In genomic region chr2L:17470630-17471029, dm6 we compare ENCODE assay signal across 1 fruit fly cellular context.
A peak's percentile ranks its signal among the peaks of the same experiment; 100 is the strongest.
TF ChIP-seq lines count a peak whose summit lies in the region.

No protein-coding gene starts in this region.

TF ChIP-seq in whole organism, embryonic, 481 proteins besides CTCF, POLR2A, EP300 and RAD21 (continued from another document and continues in another):
- TF ChIP-seq sd (tag; optimal IDR thresholded peaks at IDR 0.05; lab: Kevin White, UChicago) (peak; percentile 59), zf30C (GFP tag; optimal IDR thresholded peaks at IDR 0.05; lab: Kevin White, UChicago) (no peak), jigr1 (GFP tag; IDR thresholded peaks at IDR 0.05; lab: Robert Waterston, UW) (no peak), ash1 (GFP tag; optimal IDR thresholded peaks at IDR 0.05; lab: Kevin White, UChicago) (peak; percentile 52), ssp (GFP tag; IDR thresholded peaks at IDR 0.05; lab: Robert Waterston, UW) (no peak), en (GFP tag; optimal IDR thresholded peaks at IDR 0.05; lab: Kevin White, UChicago) (no peak), CG2120 (GFP tag; optimal IDR thresholded peaks at IDR 0.05; lab: Kevin White, UChicago) (peak; percentile 83), sc (optimal IDR thresholded peaks at IDR 0.05; lab: Kevin White, UChicago) (no peak), sc (GFP tag; optimal IDR thresholded peaks at IDR 0.05; lab: Kevin White, UChicago) (no peak), MBD-R2 (GFP tag; IDR thresholded peaks at IDR 0.05; lab: Robert Waterston, UW) (no peak), CG32767 (GFP tag; IDR thresholded peaks at IDR 0.05; lab: Robert Waterston, UW) (no peak), trh (GFP tag; optimal IDR thresholded peaks at IDR 0.05; lab: Kevin White, UChicago) (no peak), CG12104 (GFP tag; optimal IDR thresholded peaks at IDR 0.05; lab: Kevin White, UChicago) (peak; percentile 33), CG10543 (GFP tag; optimal IDR thresholded peaks at IDR 0.05; lab: Kevin White, UChicago) (peak; percentile 69), bab2 (GFP tag; optimal IDR thresholded peaks at IDR 0.05; lab: Kevin White, UChicago) (peak; percentile 52), CG1233 (GFP tag; optimal IDR thresholded peaks at IDR 0.05; lab: Kevin White, UChicago) (peak; percentile 64), btn (GFP tag; optimal IDR thresholded peaks at IDR 0.05; lab: Kevin White, UChicago) (no peak), bsh (GFP tag; optimal IDR thresholded peaks at IDR 0.05; lab: Kevin White, UChicago) (no peak), bcd (GFP tag; optimal IDR thresholded peaks at IDR 0.05; lab: Kevin White, UChicago) (peak; percentile 55), lov (optimal IDR thresholded peaks at IDR 0.05; lab: Kevin White, UChicago) (no peak), lov (GFP tag; IDR thresholded peaks at IDR 0.05; lab: Robert Waterston, UW) (no peak), row (GFP tag; IDR thresholded peaks at IDR 0.05; lab: Robert Waterston, UW) (no peak), Lhr (GFP tag; optimal IDR thresholded peaks at IDR 0.05; lab: Kevin White, UChicago) (no peak), CG1792 (GFP tag; optimal IDR thresholded peaks at IDR 0.05; lab: Kevin White, UChicago) (peak; percentile 22), unc-4 (GFP tag; IDR thresholded peaks at IDR 0.05; lab: Robert Waterston, UW; ENCODE audit: partially characterized antibody) (no peak), dm (GFP tag; optimal IDR thresholded peaks at IDR 0.05; lab: Kevin White, UChicago) (no peak), CG34422 (GFP tag; IDR thresholded peaks at IDR 0.05; lab: Robert Waterston, UW) (peak; percentile 42; the same call in 1 of the 3 replicates), Nf-YC (tag; optimal IDR thresholded peaks at IDR 0.05; lab: Kevin White, UChicago) (no peak), Blimp-1 (GFP tag; optimal IDR thresholded peaks at IDR 0.05; lab: Kevin White, UChicago) (no peak), pnt (GFP tag; optimal IDR thresholded peaks at IDR 0.05; lab: Kevin White, UChicago) (peak; percentile 6), CG8765 (GFP tag; IDR thresholded peaks at IDR 0.05; lab: Robert Waterston, UW) (no peak), ci (GFP tag; IDR thresholded peaks at IDR 0.05; lab: Robert Waterston, UW) (no peak), trem (tag; optimal IDR thresholded peaks at IDR 0.05; lab: Kevin White, UChicago) (no peak), peb (GFP tag; IDR thresholded peaks at IDR 0.05; lab: Robert Waterston, UW) (no peak), exex (tag; optimal IDR thresholded peaks at IDR 0.05; lab: Kevin White, UChicago) (peak; percentile 33), lilli (GFP tag; optimal IDR thresholded peaks at IDR 0.05; lab: Kevin White, UChicago) (peak; percentile 8), Side (GFP tag; optimal IDR thresholded peaks at IDR 0.05; lab: Kevin White, UChicago) (peak; percentile 15), Asciz (GFP tag; optimal IDR thresholded peaks at IDR 0.05; lab: Kevin White, UChicago) (no peak), CG6765 (GFP tag; optimal IDR thresholded peaks at IDR 0.05; lab: Kevin White, UChicago) (peak; percentile 77), seq (GFP tag; IDR thresholded peaks at IDR 0.05; lab: Robert Waterston, UW) (peak; percentile 35; the same call in 1 of the 2 replicates), CG17829 (tag; optimal IDR thresholded peaks at IDR 0.05; lab: Kevin White, UChicago) (no peak), bbx (GFP tag; IDR thresholded peaks at IDR 0.05; lab: Robert Waterston, UW; ENCODE audit: partially characterized antibody) (no peak), NFAT (GFP tag; IDR thresholded peaks at IDR 0.05; lab: Robert Waterston, UW) (no peak), tup (GFP tag; optimal IDR thresholded peaks at IDR 0.05; lab: Kevin White, UChicago) (peak; percentile 14), CG1602 (GFP tag; optimal IDR thresholded peaks at IDR 0.05; lab: Kevin White, UChicago) (no peak), Bgb (GFP tag; IDR thresholded peaks at IDR 0.05; lab: Robert Waterston, UW; ENCODE audit: partially characterized antibody) (no peak), ken (GFP tag; IDR thresholded peaks at IDR 0.05; lab: Robert Waterston, UW) (no peak), mam (GFP tag; optimal IDR thresholded peaks at IDR 0.05; lab: Kevin White, UChicago) (peak; percentile 49), CG8281 (tag; optimal IDR thresholded peaks at IDR 0.05; lab: Kevin White, UChicago) (no peak), CkIIα-i1 (GFP tag; IDR thresholded peaks at IDR 0.05; lab: Robert Waterston, UW) (no peak), CG16815 (GFP tag; optimal IDR thresholded peaks at IDR 0.05; lab: Kevin White, UChicago) (no peak), dimm (GFP tag; IDR thresholded peaks at IDR 0.05; lab: Robert Waterston, UW) (no peak), vnd (GFP tag; IDR thresholded peaks at IDR 0.05; lab: Robert Waterston, UW; ENCODE audit: partially characterized antibody) (no peak), nau (GFP tag; optimal IDR thresholded peaks at IDR 0.05; lab: Kevin White, UChicago) (peak; percentile 26), Hmr (GFP tag; optimal IDR thresholded peaks at IDR 0.05; lab: Kevin White, UChicago) (peak; percentile 90), tx (GFP tag; optimal IDR thresholded peaks at IDR 0.05; lab: Kevin White, UChicago) (no peak), CG13296 (GFP tag; optimal IDR thresholded peaks at IDR 0.05; lab: Kevin White, UChicago) (peak; percentile 41), CG4282 (GFP tag; optimal IDR thresholded peaks at IDR 0.05; lab: Kevin White, UChicago) (no peak), CG10209 (GFP tag; optimal IDR thresholded peaks at IDR 0.05; lab: Kevin White, UChicago) (peak; percentile 72), psq (GFP tag; optimal IDR thresholded peaks at IDR 0.05; lab: Kevin White, UChicago) (no peak), chn (GFP tag; optimal IDR thresholded peaks at IDR 0.05; lab: Kevin White, UChicago) (no peak), Dll (GFP tag; IDR thresholded peaks at IDR 0.05; lab: Robert Waterston, UW; ENCODE audit: partially characterized antibody) (no peak), ab (GFP tag; optimal IDR thresholded peaks at IDR 0.05; lab: Kevin White, UChicago) (no peak), CG8359 (GFP tag; optimal IDR thresholded peaks at IDR 0.05; lab: Kevin White, UChicago; ENCODE audit: borderline replicate concordance) (no peak), HHEX (GFP tag; optimal IDR thresholded peaks at IDR 0.05; lab: Kevin White, UChicago) (peak; percentile 76), Six4 (GFP tag; optimal IDR thresholded peaks at IDR 0.05; lab: Kevin White, UChicago) (no peak), HmgD (GFP tag; optimal IDR thresholded peaks at IDR 0.05; lab: Kevin White, UChicago) (no peak), caup (GFP tag; optimal IDR thresholded peaks at IDR 0.05; lab: Kevin White, UChicago; ENCODE audit: severe bottlenecking) (peak; percentile 94), tgo (GFP tag; IDR thresholded peaks at IDR 0.05; lab: Robert Waterston, UW) (no peak), ATbp (GFP tag; optimal IDR thresholded peaks at IDR 0.05; lab: Kevin White, UChicago) (no peak), CG4854 (GFP tag; optimal IDR thresholded peaks at IDR 0.05; lab: Kevin White, UChicago) (peak; percentile 66), Dad (GFP tag; optimal IDR thresholded peaks at IDR 0.05; lab: Kevin White, UChicago) (peak; percentile 2), CG16813 (GFP tag; IDR thresholded peaks at IDR 0.05; lab: Robert Waterston, UW; ENCODE audit: partially characterized antibody) (no peak), CG12236 (GFP tag; optimal IDR thresholded peaks at IDR 0.05; lab: Kevin White, UChicago) (no peak), tna (GFP tag; IDR thresholded peaks at IDR 0.05; lab: Robert Waterston, UW; ENCODE audit: partially characterized antibody) (no peak), Lim3 (GFP tag; IDR thresholded peaks at IDR 0.05; lab: Robert Waterston, UW) (no peak), mirr (GFP tag; optimal IDR thresholded peaks at IDR 0.05; lab: Kevin White, UChicago) (peak; percentile 62), CG13894 (tag; optimal IDR thresholded peaks at IDR 0.05; lab: Kevin White, UChicago) (peak; percentile 79), CG10147 (GFP tag; optimal IDR thresholded peaks at IDR 0.05; lab: Kevin White, UChicago) (peak; percentile 59), dati (GFP tag; IDR thresholded peaks at IDR 0.05; lab: Robert Waterston, UW) (no peak), CG10654 (GFP tag; optimal IDR thresholded peaks at IDR 0.05; lab: Kevin White, UChicago) (no peak), CG31365 (tag; optimal IDR thresholded peaks at IDR 0.05; lab: Kevin White, UChicago) (peak; percentile 37), Sry-β (GFP tag; optimal IDR thresholded peaks at IDR 0.05; lab: Kevin White, UChicago) (no peak), grau (tag; optimal IDR thresholded peaks at IDR 0.05; lab: Kevin White, UChicago) (peak; percentile 54), fu2 (GFP tag; optimal IDR thresholded peaks at IDR 0.05; lab: Kevin White, UChicago) (peak; percentile 34), NC2α (GFP tag; optimal IDR thresholded peaks at IDR 0.05; lab: Kevin White, UChicago) (no peak), insv (GFP tag; optimal IDR thresholded peaks at IDR 0.05; lab: Kevin White, UChicago) (peak in 1 of 2 experiments; percentile 6), CG8089 (GFP tag; optimal IDR thresholded peaks at IDR 0.05; lab: Kevin White, UChicago) (no peak), CHES-1-like (GFP tag; optimal IDR thresholded peaks at IDR 0.05; lab: Kevin White, UChicago) (peak; percentile 55), CG6683 (GFP tag; optimal IDR thresholded peaks at IDR 0.05; lab: Kevin White, UChicago) (peak; percentile 73), BEAF-32 (GFP tag; optimal IDR thresholded peaks at IDR 0.05; lab: Kevin White, UChicago) (no peak), CG13424 (tag; optimal IDR thresholded peaks at IDR 0.05; lab: Kevin White, UChicago) (no peak), crp (GFP tag; optimal IDR thresholded peaks at IDR 0.05; lab: Kevin White, UChicago) (no peak), fd96Cb (tag; optimal IDR thresholded peaks at IDR 0.05; lab: Kevin White, UChicago) (no peak), CG32532 (GFP tag; IDR thresholded peaks at IDR 0.05; lab: Robert Waterston, UW) (no peak; the same call in 1 of the 2 replicates), dmrt11E (tag; optimal IDR thresholded peaks at IDR 0.05; lab: Kevin White, UChicago) (no peak), sim (GFP tag; IDR thresholded peaks at IDR 0.05; lab: Robert Waterston, UW) (no peak), maf-S (GFP tag; optimal IDR thresholded peaks at IDR 0.05; lab: Kevin White, UChicago) (peak; percentile 46), slp2 (GFP tag; optimal IDR thresholded peaks at IDR 0.05; lab: Kevin White, UChicago) (no peak), CG12659 (GFP tag; optimal IDR thresholded peaks at IDR 0.05; lab: Kevin White, UChicago) (peak; percentile 57), dpn (GFP tag; optimal IDR thresholded peaks at IDR 0.05; lab: Kevin White, UChicago) (peak in 1 of 2 experiments; percentile 80), CG43689 (GFP tag; IDR thresholded peaks at IDR 0.05; lab: Robert Waterston, UW) (no peak), gem (tag; optimal IDR thresholded peaks at IDR 0.05; lab: Kevin White, UChicago) (no peak), Doc3 (GFP tag; IDR thresholded peaks at IDR 0.05; lab: Robert Waterston, UW; ENCODE audit: partially characterized antibody) (no peak), CG3726 (GFP tag; IDR thresholded peaks at IDR 0.05; lab: Robert Waterston, UW) (no peak), CG5245 (GFP tag; optimal IDR thresholded peaks at IDR 0.05; lab: Kevin White, UChicago) (no peak), cwo (GFP tag; optimal IDR thresholded peaks at IDR 0.05; lab: Kevin White, UChicago) (peak; percentile 62), Gsc (GFP tag; IDR thresholded peaks at IDR 0.05; lab: Robert Waterston, UW) (no peak), Eip74EF (GFP tag; optimal IDR thresholded peaks at IDR 0.05; lab: Kevin White, UChicago) (no peak), CG4707 (GFP tag; optimal IDR thresholded peaks at IDR 0.05; lab: Kevin White, UChicago) (no peak), CG11456 (GFP tag; IDR thresholded peaks at IDR 0.05; lab: Robert Waterston, UW) (peak; percentile 73; the same call in 1 of the 3 replicates), Stat92E (GFP tag; optimal IDR thresholded peaks at IDR 0.05; lab: Kevin White, UChicago) (no peak), CG9727 (GFP tag; optimal IDR thresholded peaks at IDR 0.05; lab: Kevin White, UChicago) (peak; percentile 55), CG33213 (GFP tag; optimal IDR thresholded peaks at IDR 0.05; lab: Kevin White, UChicago) (peak; percentile 22), wek (GFP tag; optimal IDR thresholded peaks at IDR 0.05; lab: Kevin White, UChicago) (no peak), CG14441 (GFP tag; IDR thresholded peaks at IDR 0.05; lab: Robert Waterston, UW) (no peak), CG6654 (GFP tag; optimal IDR thresholded peaks at IDR 0.05; lab: Kevin White, UChicago) (no peak), oc (tag; optimal IDR thresholded peaks at IDR 0.05; lab: Kevin White, UChicago) (no peak), fd3F (GFP tag; optimal IDR thresholded peaks at IDR 0.05; lab: Kevin White, UChicago) (peak; percentile 89), CG12744 (GFP tag; optimal IDR thresholded peaks at IDR 0.05; lab: Kevin White, UChicago) (peak; percentile 78), tio (GFP tag; optimal IDR thresholded peaks at IDR 0.05; lab: Kevin White, UChicago) (no peak), CG7271 (tag; optimal IDR thresholded peaks at IDR 0.05; lab: Kevin White, UChicago) (no peak), CG18011 (GFP tag; optimal IDR thresholded peaks at IDR 0.05; lab: Kevin White, UChicago) (peak; percentile 57), CG17612 (GFP tag; IDR thresholded peaks at IDR 0.05; lab: Robert Waterston, UW) (peak; percentile 44; the same call in 1 of the 2 replicates), E2f1 (GFP tag; IDR thresholded peaks at IDR 0.05; lab: Robert Waterston, UW) (no peak), CG10321 (GFP tag; IDR thresholded peaks at IDR 0.05; lab: Robert Waterston, UW) (no peak), esg (GFP tag; conservative IDR thresholded peaks at IDR 0.05; lab: Robert Waterston, UW) (no peak), pum (GFP tag; optimal IDR thresholded peaks at IDR 0.05; lab: Kevin White, UChicago) (no peak), CG15479 (GFP tag; optimal IDR thresholded peaks at IDR 0.05; lab: Kevin White, UChicago) (no peak), Jarid2 (GFP tag; optimal IDR thresholded peaks at IDR 0.05; lab: Kevin White, UChicago) (no peak), CG2678 (tag; optimal IDR thresholded peaks at IDR 0.05; lab: Kevin White, UChicago) (peak; percentile 83), CG13624 (GFP tag; optimal IDR thresholded peaks at IDR 0.05; lab: Kevin White, UChicago) (peak; percentile 65), emc (GFP tag; optimal IDR thresholded peaks at IDR 0.05; lab: Kevin White, UChicago) (peak; percentile 13), CG15269 (tag; optimal IDR thresholded peaks at IDR 0.05; lab: Kevin White, UChicago) (peak; percentile 56), Adf1 (GFP tag; IDR thresholded peaks at IDR 0.05; lab: Robert Waterston, UW) (peak; percentile 66), CG16863 (GFP tag; optimal IDR thresholded peaks at IDR 0.05; lab: Kevin White, UChicago) (no peak)
